Worm (Caenorhabditis elegans) whole organism, L4 larva: ENCODE data around the gene piit-1.

ENCODE experiments used
- cey-2 ChIP-seq: sonication (generic microtip); optimal IDR thresholded peaks from 3 replicates; lab custom pipeline; 2017; ENCODE audit warnings: missing genetic modification characterization, mild to moderate bottlenecking, missing compliant biosample characterization, antibody characterized with exemption, borderline replicate concordance; ENCODE audit not compliant: insufficient read depth
- hlh-30 ChIP-seq: sonication (generic microtip); optimal IDR thresholded peaks from 2 replicates; lab custom pipeline; 2017; ENCODE audit warnings: antibody characterized with exemption, mild to moderate bottlenecking, missing genetic modification characterization, missing compliant biosample characterization; ENCODE audit not compliant: insufficient read depth

DNA sequence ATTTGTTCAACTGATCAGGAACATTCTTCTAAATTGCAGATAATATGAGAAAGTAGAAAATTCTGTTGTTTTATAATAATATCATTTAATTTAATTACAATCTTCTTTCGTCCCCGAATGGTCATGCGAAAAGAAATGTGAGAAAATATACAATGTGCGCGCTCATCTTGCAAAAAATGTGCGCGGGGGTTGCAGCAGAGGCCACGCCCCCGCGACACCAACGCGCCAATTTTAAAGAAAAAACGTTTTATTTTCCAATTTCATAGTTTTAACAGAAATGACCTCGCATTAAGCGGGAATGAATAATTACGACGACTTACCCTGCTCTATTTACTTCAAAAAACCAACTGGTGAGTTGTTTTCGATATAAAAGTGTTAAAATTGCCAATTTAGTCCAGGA is 532 bp upstream of the piit-1 start, which contains the start of gene sas-5:
- TF ChIP-seq hlh-30 (tag; lab: Kevin White, UChicago) (peak; percentile 72), cey-2 (tag; lab: Kevin White, UChicago) (no peak)
